Fruit fly (Drosophila melanogaster) Kc167 (cell line): Measurements from ENCODE around the gene Fadd.

Experiments used
- Myc ChIP-seq: fragments of >200 bp; optimal IDR thresholded peaks from 2 replicates; lab custom pipeline; 2017; ENCODE audit warnings: missing external identifiers
- Sin3A ChIP-seq: fragments of >200 bp; optimal IDR thresholded peaks from 2 replicates; lab custom pipeline; 2018; ENCODE audit warnings: missing external identifiers
- h ChIP-seq: fragments of >200 bp; optimal IDR thresholded peaks from 3 replicates; lab custom pipeline; 2018; ENCODE audit warnings: missing external identifiers
- insv ChIP-seq: fragments of >200 bp; optimal IDR thresholded peaks from 3 replicates; lab custom pipeline; 2018; ENCODE audit warnings: missing external identifiers
- psq ChIP-seq: fragments of >200 bp; optimal IDR thresholded peaks from 2 replicates; lab custom pipeline; 2017; ENCODE audit warnings: missing external identifiers
- ttk ChIP-seq: sonication (Bioruptor generic); optimal IDR thresholded peaks from 2 replicates; lab custom pipeline; 2017; ENCODE audit warnings: missing external identifiers

DNA sequence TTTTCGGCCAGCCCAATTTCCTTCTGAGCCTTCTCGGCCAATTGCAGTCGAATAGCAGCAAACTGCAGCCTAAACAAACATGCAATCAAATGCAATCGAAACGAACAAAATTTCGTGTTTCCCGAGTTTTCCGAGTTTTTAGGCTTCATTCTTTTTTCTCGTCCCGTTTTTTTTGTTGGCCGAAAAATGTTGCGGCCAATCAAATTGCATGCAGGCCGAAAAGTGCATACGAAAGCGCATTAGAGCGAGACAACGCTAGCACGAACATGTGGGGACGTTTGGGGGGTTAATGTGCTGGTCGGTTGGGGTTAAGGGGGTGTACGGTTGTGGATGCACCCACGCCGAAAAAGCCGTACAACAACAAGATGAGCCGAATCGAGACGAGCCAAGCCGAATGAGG is 44.5 kb upstream of the Fadd start:
- TF ChIP-seq insv (lab: Kevin White, UChicago) (no peak), ttk (lab: Kevin White, UChicago) (no peak), Myc (no peak), h (no peak), psq (no peak), Sin3A (no peak)
